Worm (Caenorhabditis elegans) whole organism, L4 larva: Measurements from ENCODE around the gene cest-31.

Experiments used
- F44E2.7 ChIP-seq: fragments of 200-800 bp; sonication (Bioruptor generic); IDR thresholded peaks from 2 replicates; pipeline ENCODE4 v2.1.2; 2022; ENCODE audit warnings: missing genetic modification characterization, missing compliant biosample characterization
- T20F7.1 ChIP-seq: fragments of 200-800 bp; sonication (Bioruptor generic); optimal IDR thresholded peaks from 2 replicates; lab custom pipeline; 2018; ENCODE audit warnings: mild to moderate bottlenecking, missing genetic modification characterization, missing compliant biosample characterization
- Y105C5A.15 ChIP-seq: fragments of 200-800 bp; sonication (Bioruptor generic); IDR thresholded peaks from 2 replicates; pipeline ENCODE4 v1.3.6; 2022; ENCODE audit warnings: missing genetic modification characterization, missing compliant biosample characterization
- Y48G9A.11 ChIP-seq: fragments of 200-800 bp; sonication (Bioruptor generic); IDR thresholded peaks from 2 replicates; pipeline ENCODE4 v1.3.6; 2022; ENCODE audit warnings: missing genetic modification reagents, missing genetic modification characterization, missing compliant biosample characterization
- aly-2 ChIP-seq: sonication (generic microtip); optimal IDR thresholded peaks from 2 replicates; lab custom pipeline; 2018; ENCODE audit warnings: missing biosample characterization, missing genetic modification characterization
- ceh-82 ChIP-seq: sonication (generic microtip); optimal IDR thresholded peaks from 2 replicates; lab custom pipeline; 2017; ENCODE audit warnings: missing biosample characterization, missing genetic modification characterization
- daf-16 ChIP-seq, 3 experiments: sonication (generic microtip); optimal IDR thresholded peaks; 2 replicates each; lab custom pipeline; 2016 to 2017; ENCODE audit warnings: missing genetic modification characterization in 3 of 3, missing genetic modification reagents in 3 of 3, mild to moderate bottlenecking in 2 of 3, missing compliant biosample characterization in 2 of 3, missing biosample characterization in 1 of 3, moderate library complexity in 1 of 3
- dmd-6 ChIP-seq: fragments of 200-800 bp; sonication (Bioruptor generic); IDR thresholded peaks from 2 replicates; pipeline ENCODE4 v1.3.6; 2022; ENCODE audit warnings: missing genetic modification reagents, missing genetic modification characterization, missing compliant biosample characterization
- dmd-8 ChIP-seq: fragments of 200-800 bp; sonication (Bioruptor generic); IDR thresholded peaks from 2 replicates; pipeline ENCODE4 v1.3.6; 2022; ENCODE audit warnings: missing genetic modification characterization, missing compliant biosample characterization
- dmd-9 ChIP-seq: fragments of 200-800 bp; sonication (Bioruptor generic); IDR thresholded peaks from 2 replicates; pipeline ENCODE4 v1.3.6; 2022; ENCODE audit warnings: missing genetic modification reagents, missing genetic modification characterization, missing compliant biosample characterization
- dpl-1 ChIP-seq: fragments of 150-350 bp; optimal IDR thresholded peaks from 2 replicates; lab custom pipeline; 2014; ENCODE audit warnings: missing biosample characterization, missing genetic modification reagents, missing genetic modification characterization
- dve-1 ChIP-seq: sonication (generic microtip); optimal IDR thresholded peaks from 2 replicates; lab custom pipeline; 2017; ENCODE audit warnings: antibody characterized with exemption, mild to moderate bottlenecking, missing genetic modification characterization, missing compliant biosample characterization; ENCODE audit not compliant: insufficient read depth
- fkh-10 ChIP-seq: fragments of 150-350 bp; optimal IDR thresholded peaks from 2 replicates; lab custom pipeline; 2014; ENCODE audit warnings: missing biosample characterization, missing genetic modification reagents, missing genetic modification characterization
- hif-1 ChIP-seq, 2 experiments: sonication (generic microtip); optimal IDR thresholded peaks; 2 replicates each; lab custom pipeline; 2016 to 2017; ENCODE audit warnings: missing compliant biosample characterization in 2 of 2, missing genetic modification characterization in 2 of 2, missing genetic modification reagents in 2 of 2, missing genotype in 2 of 2, mild to moderate bottlenecking in 1 of 2
- hlh-11 ChIP-seq: fragments of 200-800 bp; sonication (Bioruptor generic); optimal IDR thresholded peaks from 2 replicates; lab custom pipeline; 2018; ENCODE audit warnings: mild to moderate bottlenecking, missing genetic modification characterization, missing compliant biosample characterization
- hlh-30 ChIP-seq: sonication (generic microtip); optimal IDR thresholded peaks from 2 replicates; lab custom pipeline; 2017; ENCODE audit warnings: antibody characterized with exemption, mild to moderate bottlenecking, missing genetic modification characterization, missing compliant biosample characterization; ENCODE audit not compliant: insufficient read depth
- hmg-1.1 ChIP-seq: fragments of 200-800 bp; sonication (Bioruptor generic); IDR thresholded peaks from 2 replicates; pipeline ENCODE4 v1.3.6; 2022; ENCODE audit warnings: missing genetic modification reagents, missing genetic modification characterization, missing compliant biosample characterization
- lim-7 ChIP-seq: fragments of 200-800 bp; sonication (Bioruptor generic); IDR thresholded peaks from 2 replicates; pipeline ENCODE4 v1.3.6; 2022; ENCODE audit warnings: missing genetic modification characterization, missing compliant biosample characterization
- lin-13 ChIP-seq: fragments of 150-350 bp; optimal IDR thresholded peaks from 2 replicates; lab custom pipeline; 2014; ENCODE audit warnings: missing biosample characterization, missing genetic modification reagents, missing genetic modification characterization
- lin-39 ChIP-seq: fragments of 150-350 bp; optimal IDR thresholded peaks from 2 replicates; lab custom pipeline; 2014; ENCODE audit warnings: missing biosample characterization, missing genetic modification reagents, missing genetic modification characterization
- mdl-1 ChIP-seq, 2 experiments: fragments of 150-350 bp in 1 of 2; sonication (generic microtip) in 1 of 2; optimal IDR thresholded peaks; 2 replicates each; lab custom pipeline; 2014 to 2017; ENCODE audit warnings: missing biosample characterization in 2 of 2, missing genetic modification characterization in 2 of 2
- mes-2 ChIP-seq: sonication (generic microtip); optimal IDR thresholded peaks from 2 replicates; lab custom pipeline; 2016; ENCODE audit warnings: missing genotype, mild to moderate bottlenecking, missing genetic modification characterization, missing compliant biosample characterization; ENCODE audit not compliant: poor library complexity, severe bottlenecking
- nhr-11 ChIP-seq: fragments of 150-350 bp; optimal IDR thresholded peaks from 2 replicates; lab custom pipeline; 2014; ENCODE audit warnings: missing biosample characterization, missing genetic modification characterization
- nhr-25 ChIP-seq: sonication (generic microtip); optimal IDR thresholded peaks from 2 replicates; lab custom pipeline; 2017; ENCODE audit warnings: missing genetic modification characterization, mild to moderate bottlenecking, missing compliant biosample characterization, antibody characterized with exemption, moderate library complexity, borderline replicate concordance; ENCODE audit not compliant: insufficient read depth
- nhr-28 ChIP-seq: fragments of 150-350 bp; optimal IDR thresholded peaks from 2 replicates; lab custom pipeline; 2014; ENCODE audit warnings: missing biosample characterization, missing genetic modification characterization
- nhr-6 ChIP-seq: fragments of 150-350 bp; optimal IDR thresholded peaks from 2 replicates; lab custom pipeline; 2014; ENCODE audit warnings: missing biosample characterization, missing genetic modification characterization
- rbr-2 ChIP-seq: sonication (generic microtip); optimal IDR thresholded peaks from 2 replicates; lab custom pipeline; 2016; ENCODE audit warnings: missing genotype, missing genetic modification characterization, missing compliant biosample characterization
- skn-1 ChIP-seq: fragments of 150-350 bp; optimal IDR thresholded peaks from 2 replicates; lab custom pipeline; 2014; ENCODE audit warnings: missing biosample characterization, missing genetic modification characterization
- snpc-4 ChIP-seq: fragments of 150-350 bp; optimal IDR thresholded peaks from 2 replicates; lab custom pipeline; 2014; ENCODE audit warnings: missing biosample characterization, missing genetic modification characterization
- tra-1 ChIP-seq: fragments of 200-800 bp; sonication (Bioruptor generic); IDR thresholded peaks from 2 replicates; pipeline ENCODE4 v1.3.6; 2022; ENCODE audit warnings: missing genetic modification reagents, missing genetic modification characterization, missing compliant biosample characterization
- unc-62 ChIP-seq, 3 experiments: fragments of 150-350 bp in 1 of 3; sonication (generic microtip); optimal IDR thresholded peaks in 2 of 3; peaks in 1 of 3; 1 replicate in 1 of 3; 2 replicates in 2 of 3; lab custom pipeline; 2014 to 2017; ENCODE audit warnings: missing biosample characterization in 3 of 3, missing genetic modification characterization in 3 of 3, missing genetic modification reagents in 3 of 3, missing genotype in 1 of 3
- vab-7 ChIP-seq: fragments of 200-800 bp; sonication (Bioruptor generic); IDR thresholded peaks from 2 replicates; pipeline ENCODE4 v1.3.6; 2022; ENCODE audit warnings: missing genetic modification reagents, missing genetic modification characterization, missing compliant biosample characterization
- zfp-2 ChIP-seq: sonication (generic microtip); optimal IDR thresholded peaks from 2 replicates; lab custom pipeline; 2016; ENCODE audit warnings: mild to moderate bottlenecking, missing genetic modification characterization, missing compliant biosample characterization
- zip-11 ChIP-seq: fragments of 200-800 bp; sonication (Bioruptor generic); IDR thresholded peaks from 2 replicates; pipeline ENCODE4 v1.3.6; 2022; ENCODE audit warnings: missing genetic modification characterization, missing compliant biosample characterization
- ztf-11 ChIP-seq: fragments of 150-350 bp; optimal IDR thresholded peaks from 2 replicates; lab custom pipeline; 2014; ENCODE audit warnings: missing biosample characterization, missing genetic modification characterization

Gene cest-31

ce11 chrV:6656451-6657115 lies 17.5 kb upstream of the cest-31 start, which contains the start of gene snb-1 (continued):
- TF ChIP-seq rbr-2 (tag; lab: Kevin White, UChicago) (peak; percentile 26), lin-13 (GFP tag; lab: Kevin White, UChicago) (peak; percentile 69), dmd-9 (no peak), daf-16 (GFP tag; optimal IDR thresholded peaks at IDR 0.05; lab: Kevin White, UChicago) (no peak), daf-16 (tag; optimal IDR thresholded peaks at IDR 0.05; lab: Kevin White, UChicago) (peak; percentile 44), skn-1 (tag; lab: Kevin White, UChicago) (no peak), hmg-1.1 (GFP tag; lab: Robert Waterston, UW) (peak; percentile 39), dmd-8 (GFP tag; lab: Robert Waterston, UW) (no peak), hlh-30 (tag; lab: Kevin White, UChicago) (peak; percentile 93), dpl-1 (GFP tag; lab: Kevin White, UChicago) (peak; percentile 43), nhr-11 (tag; lab: Kevin White, UChicago) (peak; percentile 22), T20F7.1 (GFP tag; lab: Kevin White, UChicago) (peak; percentile 61), nhr-6 (tag; lab: Kevin White, UChicago) (peak; percentile 34), mdl-1 (tag; optimal IDR thresholded peaks at IDR 0.05; lab: Kevin White, UChicago) (peak in 1 of 2 experiments; percentile 34)

ce11 chrV:6657532-6658259 lies 16.4 kb upstream of the cest-31 start:
- TF ChIP-seq skn-1 (tag; lab: Kevin White, UChicago) = no peak
- 0 out of 2 replicates have a peak, but pooled peaks have one; percentile 40 for TF ChIP-seq tra-1
- TF ChIP-seq lin-39 = no peak
- no peak for TF ChIP-seq ceh-82 (tag; lab: Kevin White, UChicago)
- TF ChIP-seq hlh-11 = peak; percentile 14
- no peak for TF ChIP-seq zip-11 (GFP tag; lab: Robert Waterston, UW)
- peak; percentile 22 for TF ChIP-seq nhr-28 (tag; lab: Kevin White, UChicago)
- peak; percentile 60 for TF ChIP-seq hlh-30 (tag; lab: Kevin White, UChicago)
- TF ChIP-seq T20F7.1 (GFP tag; lab: Kevin White, UChicago) = peak; percentile 22
- peak; percentile 40 for TF ChIP-seq snpc-4
- no peak for TF ChIP-seq hif-1 (tag; optimal IDR thresholded peaks at IDR 0.05; lab: Kevin White, UChicago)
- TF ChIP-seq ztf-11 = no peak
- no peak for TF ChIP-seq daf-16 (GFP tag; optimal IDR thresholded peaks at IDR 0.05; lab: Kevin White, UChicago)
- peak; percentile 72 for TF ChIP-seq daf-16 (tag; optimal IDR thresholded peaks at IDR 0.05; lab: Kevin White, UChicago)
- TF ChIP-seq Y105C5A.15 (GFP tag; lab: Robert Waterston, UW) = no peak
- no peak for TF ChIP-seq zfp-2 (tag; lab: Kevin White, UChicago)
- no peak for TF ChIP-seq lim-7 (GFP tag; lab: Robert Waterston, UW)
- no peak for TF ChIP-seq vab-7 (GFP tag; lab: Robert Waterston, UW)
- no peak for TF ChIP-seq fkh-10 (GFP tag; lab: Kevin White, UChicago)
- TF ChIP-seq dmd-6 (GFP tag; lab: Robert Waterston, UW) = no peak
- peak; percentile 1 for TF ChIP-seq mes-2 (tag; lab: Kevin White, UChicago)
- TF ChIP-seq unc-62 (GFP tag; optimal IDR thresholded peaks at IDR 0.05 in 1 of 2; lab: Kevin White, UChicago) = peak in 1 of 2 experiments; percentile 31
- no peak for TF ChIP-seq unc-62 (tag; optimal IDR thresholded peaks at IDR 0.05; lab: Kevin White, UChicago)
- TF ChIP-seq nhr-25 (tag; lab: Kevin White, UChicago) = no peak
- no peak for TF ChIP-seq aly-2 (tag; lab: Kevin White, UChicago)
- TF ChIP-seq Y48G9A.11 (GFP tag; lab: Robert Waterston, UW) = 0 out of 2 replicates have a peak, but pooled peaks have one; percentile 11
- TF ChIP-seq dve-1 (tag; lab: Kevin White, UChicago) = peak; percentile 59
- TF ChIP-seq F44E2.7 = no peak
